Fruit fly (Drosophila melanogaster): ENCODE data around the gene CG6333.
A peak's percentile ranks its signal among the peaks of the same experiment; 100 is the strongest.

Gene CG6333

dm6 chr3L:17447881-17448280, 38.1 kb downstream of the CG6333 start (continued):
- TF ChIP-seq CG31224 (GFP tag; IDR thresholded peaks at IDR 0.05): no peak
- TF ChIP-seq Sin3A (optimal IDR thresholded peaks at IDR 0.05): no peak
- peak; percentile 72 for TF ChIP-seq row (GFP tag; IDR thresholded peaks at IDR 0.05)
- TF ChIP-seq CG11695 (GFP tag; IDR thresholded peaks at IDR 0.05): peak; percentile 47; the same call in 1 of the 3 replicates
- no peak for TF ChIP-seq Doc3 (GFP tag; IDR thresholded peaks at IDR 0.05; ENCODE audit: partially characterized antibody)
- TF ChIP-seq CG17612 (GFP tag; IDR thresholded peaks at IDR 0.05): no peak
- no peak for TF ChIP-seq hbn (GFP tag; IDR thresholded peaks at IDR 0.05; ENCODE audit: partially characterized antibody)
- no peak for TF ChIP-seq Dip3 (GFP tag; optimal IDR thresholded peaks at IDR 0.05)
- no peak for TF ChIP-seq Nf-YA (GFP tag; IDR thresholded peaks at IDR 0.05)
- TF ChIP-seq HLH54F (GFP tag; optimal IDR thresholded peaks at IDR 0.05): no peak
- TF ChIP-seq CG6654 (GFP tag; optimal IDR thresholded peaks at IDR 0.05): no peak
- TF ChIP-seq D (optimal IDR thresholded peaks at IDR 0.05): no peak
- no peak for TF ChIP-seq D (GFP tag; optimal IDR thresholded peaks at IDR 0.05)
- TF ChIP-seq ato (GFP tag; IDR thresholded peaks at IDR 0.05; ENCODE audit: partially characterized antibody): no peak
- no peak for TF ChIP-seq cas (GFP tag; IDR thresholded peaks at IDR 0.05)
- no peak for TF ChIP-seq Atf6 (GFP tag; IDR thresholded peaks at IDR 0.05)
- TF ChIP-seq CG33213 (GFP tag; optimal IDR thresholded peaks at IDR 0.05): no peak
- no peak for TF ChIP-seq CG11560 (tag; IDR thresholded peaks at IDR 0.05)
- no peak for TF ChIP-seq Doc2 (GFP tag; IDR thresholded peaks at IDR 0.05)
- no peak for TF ChIP-seq Vsx1 (GFP tag; optimal IDR thresholded peaks at IDR 0.05)
- no peak for TF ChIP-seq pzg (GFP tag; optimal IDR thresholded peaks at IDR 0.05)
- no peak for TF ChIP-seq ems (GFP tag; optimal IDR thresholded peaks at IDR 0.05)
- TF ChIP-seq zfh2 (GFP tag; optimal IDR thresholded peaks at IDR 0.05): no peak
- TF ChIP-seq sug (tag; optimal IDR thresholded peaks at IDR 0.05): peak; percentile 33
- TF ChIP-seq trem (tag; optimal IDR thresholded peaks at IDR 0.05): no peak
- no peak for TF ChIP-seq CG14710 (tag; optimal IDR thresholded peaks at IDR 0.05)
- no peak for TF ChIP-seq sd (tag; optimal IDR thresholded peaks at IDR 0.05)
- no peak for TF ChIP-seq danr (GFP tag; IDR thresholded peaks at IDR 0.05)
- TF ChIP-seq Dref (GFP tag; IDR thresholded peaks at IDR 0.05): no peak
- TF ChIP-seq Spps (tag; optimal IDR thresholded peaks at IDR 0.05): no peak
- TF ChIP-seq pum (GFP tag; optimal IDR thresholded peaks at IDR 0.05): no peak
- peak; percentile 34 for TF ChIP-seq CG12391 (tag; optimal IDR thresholded peaks at IDR 0.05)
- no peak for TF ChIP-seq pb (GFP tag; optimal IDR thresholded peaks at IDR 0.05)
- TF ChIP-seq MESR4 (GFP tag; optimal IDR thresholded peaks at IDR 0.05): no peak
- TF ChIP-seq Bdp1 (GFP tag; optimal IDR thresholded peaks at IDR 0.05): no peak
- TF ChIP-seq ac (GFP tag; optimal IDR thresholded peaks at IDR 0.05): no peak
- TF ChIP-seq kah (GFP tag; optimal IDR thresholded peaks at IDR 0.05): no peak
- TF ChIP-seq ash1 (GFP tag; optimal IDR thresholded peaks at IDR 0.05): no peak
- TF ChIP-seq sna (GFP tag; IDR thresholded peaks at IDR 0.05; ENCODE audit: partially characterized antibody): no peak
- no peak for TF ChIP-seq CG10959 (GFP tag; IDR thresholded peaks at IDR 0.05)
- TF ChIP-seq Neu2 (GFP tag; optimal IDR thresholded peaks at IDR 0.05; ENCODE audit: borderline replicate concordance): no peak
- no peak for TF ChIP-seq CG10147 (GFP tag; optimal IDR thresholded peaks at IDR 0.05)
- TF ChIP-seq CG2129 (GFP tag; IDR thresholded peaks at IDR 0.05; ENCODE audit: partially characterized antibody): no peak
- no peak for TF ChIP-seq chm (GFP tag; IDR thresholded peaks at IDR 0.05)
- peak; percentile 6 for TF ChIP-seq Nf-YC (tag; optimal IDR thresholded peaks at IDR 0.05)
- TF ChIP-seq Eip74EF (GFP tag; optimal IDR thresholded peaks at IDR 0.05): no peak
- TF ChIP-seq wdn (GFP tag; IDR thresholded peaks at IDR 0.05): no peak
- no peak for TF ChIP-seq az2 (GFP tag; optimal IDR thresholded peaks at IDR 0.05)
- TF ChIP-seq CG17359 (tag; optimal IDR thresholded peaks at IDR 0.05): peak; percentile 8
- no peak for TF ChIP-seq ssp (GFP tag; IDR thresholded peaks at IDR 0.05)
- TF ChIP-seq CG14441 (GFP tag; IDR thresholded peaks at IDR 0.05): no peak
- TF ChIP-seq CG9876 (GFP tag; optimal IDR thresholded peaks at IDR 0.05): no peak
- no peak for TF ChIP-seq abd-A (tag; optimal IDR thresholded peaks at IDR 0.05)

All from whole organism, embryonic.